Worm (Caenorhabditis elegans) whole organism, young adult: ENCODE results near the gene ZC443.3.

Source experiments
- B0019.2 ChIP-seq: fragments of 200-800 bp; sonication (Bioruptor generic); conservative IDR thresholded peaks from 2 replicates; pipeline ENCODE4 v1.3.6; 2022; ENCODE audit warnings: missing genetic modification reagents, missing genetic modification characterization, missing compliant biosample characterization
- B0261.1 ChIP-seq: sonication (generic microtip); optimal IDR thresholded peaks from 2 replicates; lab custom pipeline; 2016; ENCODE audit warnings: mild to moderate bottlenecking, missing genetic modification characterization, moderate library complexity, missing compliant biosample characterization
- B0336.3 ChIP-seq: fragments of 200-800 bp; sonication (Bioruptor generic); IDR thresholded peaks from 2 replicates; pipeline ENCODE4 v1.3.6; 2022; ENCODE audit warnings: missing genetic modification characterization, missing compliant biosample characterization
- F22D6.2 ChIP-seq: sonication (generic microtip); optimal IDR thresholded peaks from 2 replicates; lab custom pipeline; 2016; ENCODE audit warnings: mild to moderate bottlenecking, missing genetic modification characterization, missing compliant biosample characterization
- F23B12.7 ChIP-seq: sonication (generic microtip); optimal IDR thresholded peaks from 2 replicates; lab custom pipeline; 2017; ENCODE audit warnings: missing genetic modification characterization, mild to moderate bottlenecking, missing compliant biosample characterization, antibody characterized with exemption, moderate library complexity; ENCODE audit not compliant: insufficient read depth
- F33H1.4 ChIP-seq: fragments of 200-800 bp; sonication (Bioruptor generic); IDR thresholded peaks from 2 replicates; pipeline ENCODE4 v1.3.6; 2022; ENCODE audit warnings: missing genetic modification reagents, missing genetic modification characterization, missing compliant biosample characterization
- F49E8.2 ChIP-seq: sonication (generic microtip); optimal IDR thresholded peaks from 3 replicates; lab custom pipeline; 2017; ENCODE audit warnings: missing genetic modification characterization, mild to moderate bottlenecking, missing compliant biosample characterization, antibody characterized with exemption, moderate library complexity; ENCODE audit not compliant: insufficient read depth
- F57A8.1 ChIP-seq: fragments of 200-800 bp; sonication (Bioruptor generic); optimal IDR thresholded peaks from 2 replicates; lab custom pipeline; 2018; ENCODE audit warnings: mild to moderate bottlenecking, missing genetic modification characterization, moderate library complexity, missing compliant biosample characterization
- K12H6.12 ChIP-seq: fragments of 200-800 bp; sonication (Bioruptor generic); optimal IDR thresholded peaks from 2 replicates; lab custom pipeline; 2018; ENCODE audit warnings: mild to moderate bottlenecking, missing genetic modification characterization, missing compliant biosample characterization
- Y95B8A.8 ChIP-seq: fragments of 200-800 bp; sonication (Bioruptor generic); IDR thresholded peaks from 2 replicates; pipeline ENCODE4 v1.3.6; 2022; ENCODE audit warnings: missing genetic modification reagents, missing genetic modification characterization, missing compliant biosample characterization
- ZK185.1 ChIP-seq: sonication (generic microtip); optimal IDR thresholded peaks from 2 replicates; lab custom pipeline; 2016; ENCODE audit warnings: mild to moderate bottlenecking, missing genetic modification characterization, missing compliant biosample characterization; ENCODE audit not compliant: poor library complexity, severe bottlenecking
- ama-1 ChIP-seq, 3 experiments: fragments of 150-350 bp in 1 of 3; sonication (generic microtip) in 2 of 3; optimal IDR thresholded peaks; 2 replicates each; lab custom pipeline; 2014 to 2018; ENCODE audit warnings: missing biosample characterization in 2 of 3, missing genetic modification characterization in 2 of 3, missing genetic modification reagents in 2 of 3
- athp-1 ChIP-seq: sonication (generic microtip); optimal IDR thresholded peaks from 2 replicates; lab custom pipeline; 2017; ENCODE audit warnings: mild to moderate bottlenecking, missing genetic modification characterization, missing compliant biosample characterization
- attf-5 ChIP-seq: fragments of 200-800 bp; sonication (Bioruptor generic); optimal IDR thresholded peaks from 2 replicates; lab custom pipeline; 2018; ENCODE audit warnings: mild to moderate bottlenecking, missing genetic modification characterization, missing compliant biosample characterization
- bed-1 ChIP-seq: fragments of 200-800 bp; sonication (Bioruptor generic); IDR thresholded peaks from 2 replicates; pipeline ENCODE4 v1.3.6; 2022; ENCODE audit warnings: missing genetic modification reagents, missing genetic modification characterization, missing compliant biosample characterization
- cebp-1 ChIP-seq, 2 experiments: fragments of 200-800 bp in 1 of 2; sonication (Bioruptor generic) in 1 of 2; sonication (generic microtip) in 1 of 2; IDR thresholded peaks in 1 of 2; optimal IDR thresholded peaks in 1 of 2; 2 replicates each; pipeline versions ENCODE4 v1.3.6 to Lab custom; 2017 to 2022; ENCODE audit warnings: missing compliant biosample characterization in 2 of 2, missing genetic modification characterization in 2 of 2, mild to moderate bottlenecking in 1 of 2, missing genetic modification reagents in 1 of 2, moderate library complexity in 1 of 2
- cebp-2 ChIP-seq: fragments of 200-800 bp; sonication (Bioruptor generic); IDR thresholded peaks from 2 replicates; pipeline ENCODE4 v1.3.6; 2022; ENCODE audit warnings: missing genetic modification characterization, missing compliant biosample characterization
- ceh-100 ChIP-seq: fragments of 200-800 bp; sonication (Bioruptor generic); IDR thresholded peaks from 2 replicates; pipeline ENCODE4 v1.3.6; 2022; ENCODE audit warnings: missing genetic modification reagents, missing genetic modification characterization, missing compliant biosample characterization
- ceh-27 ChIP-seq: fragments of 200-800 bp; sonication (Bioruptor generic); optimal IDR thresholded peaks from 2 replicates; lab custom pipeline; 2018; ENCODE audit warnings: mild to moderate bottlenecking, missing genetic modification characterization, moderate library complexity, missing compliant biosample characterization
- dox-1 ChIP-seq: fragments of 200-800 bp; sonication (Bioruptor generic); IDR thresholded peaks from 2 replicates; pipeline ENCODE4 v1.3.6; 2022; ENCODE audit warnings: missing genetic modification reagents, missing genetic modification characterization, missing compliant biosample characterization
- dpl-1 ChIP-seq: fragments of 150-350 bp; optimal IDR thresholded peaks from 2 replicates; lab custom pipeline; 2014; ENCODE audit warnings: missing biosample characterization, missing genetic modification reagents, missing genetic modification characterization
- egl-18 ChIP-seq: fragments of 200-800 bp; sonication (Bioruptor generic); IDR thresholded peaks from 2 replicates; pipeline ENCODE4 v1.3.6; 2022; ENCODE audit warnings: missing genetic modification reagents, missing genetic modification characterization, missing compliant biosample characterization
- egl-44 ChIP-seq: fragments of 200-800 bp; sonication (Bioruptor generic); IDR thresholded peaks from 2 replicates; pipeline ENCODE4 v1.3.6; 2022; ENCODE audit warnings: missing genetic modification reagents, missing genetic modification characterization, missing compliant biosample characterization
- fkh-3 ChIP-seq: sonication (generic microtip); optimal IDR thresholded peaks from 2 replicates; lab custom pipeline; 2016; ENCODE audit warnings: mild to moderate bottlenecking, missing genetic modification characterization, missing compliant biosample characterization
- him-1 ChIP-seq: sonication (generic microtip); optimal IDR thresholded peaks from 2 replicates; lab custom pipeline; 2016; ENCODE audit warnings: missing genotype, missing genetic modification reagents, missing genetic modification characterization, missing compliant biosample characterization
- hsf-1 ChIP-seq: fragments of 200-800 bp; sonication (Bioruptor generic); IDR thresholded peaks from 2 replicates; pipeline ENCODE4 v1.3.6; 2022; ENCODE audit warnings: missing genetic modification reagents, missing genetic modification characterization, missing compliant biosample characterization
- lin-26 ChIP-seq: fragments of 200-800 bp; sonication (Bioruptor generic); IDR thresholded peaks from 2 replicates; pipeline ENCODE4 v1.3.6; 2022; ENCODE audit warnings: missing genetic modification reagents, missing genetic modification characterization, missing compliant biosample characterization
- lin-40 ChIP-seq: sonication (generic microtip); optimal IDR thresholded peaks from 2 replicates; lab custom pipeline; 2016; ENCODE audit warnings: missing genetic modification characterization, mild to moderate bottlenecking, missing compliant biosample characterization, missing genotype, missing genetic modification reagents
- lsy-27 ChIP-seq: sonication (generic microtip); optimal IDR thresholded peaks from 2 replicates; lab custom pipeline; 2017; ENCODE audit warnings: missing genetic modification characterization, mild to moderate bottlenecking, missing compliant biosample characterization, antibody characterized with exemption, missing genotype, borderline replicate concordance; ENCODE audit not compliant: insufficient read depth
- madf-10 ChIP-seq: sonication (generic microtip); optimal IDR thresholded peaks from 2 replicates; lab custom pipeline; 2016; ENCODE audit warnings: mild to moderate bottlenecking, missing genetic modification characterization, missing compliant biosample characterization
- madf-6 ChIP-seq: fragments of 200-800 bp; sonication (Bioruptor generic); IDR thresholded peaks from 2 replicates; pipeline ENCODE4 v1.3.6; 2022; ENCODE audit warnings: missing genetic modification reagents, missing genetic modification characterization, missing compliant biosample characterization
- mcd-1 ChIP-seq: fragments of 200-800 bp; sonication (Bioruptor generic); IDR thresholded peaks from 2 replicates; pipeline ENCODE4 v1.3.6; 2022; ENCODE audit warnings: missing genetic modification reagents, missing genetic modification characterization, missing compliant biosample characterization
- nfya-2 ChIP-seq: fragments of 200-800 bp; sonication (Bioruptor generic); IDR thresholded peaks from 2 replicates; pipeline ENCODE4 v1.3.6; 2022; ENCODE audit warnings: missing genetic modification reagents, missing genetic modification characterization, missing compliant biosample characterization
- nhr-120 ChIP-seq: fragments of 200-800 bp; sonication (Bioruptor generic); IDR thresholded peaks from 2 replicates; pipeline ENCODE4 v1.3.6; 2022; ENCODE audit warnings: missing genetic modification characterization, missing compliant biosample characterization
- nhr-179 ChIP-seq: sonication (generic microtip); optimal IDR thresholded peaks from 2 replicates; lab custom pipeline; 2016; ENCODE audit warnings: mild to moderate bottlenecking, missing genetic modification characterization, missing compliant biosample characterization
- nhr-80 ChIP-seq: sonication (generic microtip); optimal IDR thresholded peaks from 2 replicates; lab custom pipeline; 2016; ENCODE audit warnings: missing genetic modification characterization, missing compliant biosample characterization
- pbrm-1 ChIP-seq: fragments of 200-800 bp; sonication (Bioruptor generic); IDR thresholded peaks from 2 replicates; pipeline ENCODE4 v1.3.6; 2022; ENCODE audit warnings: missing genetic modification reagents, missing genetic modification characterization, missing compliant biosample characterization
- rcor-1 ChIP-seq: fragments of 200-800 bp; sonication (Bioruptor generic); IDR thresholded peaks from 2 replicates; pipeline ENCODE4 v1.3.6; 2022; ENCODE audit warnings: missing genetic modification reagents, missing genetic modification characterization, missing compliant biosample characterization
- rec-8 ChIP-seq, 2 experiments: sonication (generic microtip); optimal IDR thresholded peaks; 2 replicates each; lab custom pipeline; 2016; ENCODE audit warnings: mild to moderate bottlenecking in 2 of 2, missing genetic modification characterization in 2 of 2, missing genetic modification reagents in 2 of 2, missing genotype in 2 of 2, missing biosample characterization in 1 of 2, missing compliant biosample characterization in 1 of 2, moderate library complexity in 1 of 2
- sdz-38 ChIP-seq: sonication (generic microtip); optimal IDR thresholded peaks from 2 replicates; lab custom pipeline; 2016; ENCODE audit warnings: missing genotype, missing genetic modification characterization, missing compliant biosample characterization
- unc-62 ChIP-seq: fragments of 150-350 bp; optimal IDR thresholded peaks from 2 replicates; lab custom pipeline; 2014; ENCODE audit warnings: missing biosample characterization, missing genetic modification reagents, missing genetic modification characterization
- ztf-22 ChIP-seq: fragments of 200-800 bp; sonication (Bioruptor generic); optimal IDR thresholded peaks from 2 replicates; lab custom pipeline; 2018; ENCODE audit warnings: mild to moderate bottlenecking, missing genetic modification characterization, moderate library complexity, missing compliant biosample characterization
- ztf-28 ChIP-seq: fragments of 200-800 bp; sonication (Bioruptor generic); IDR thresholded peaks from 2 replicates; pipeline ENCODE4 v1.3.6; 2022; ENCODE audit warnings: missing genetic modification reagents, missing genetic modification characterization, missing compliant biosample characterization
- ztf-3 ChIP-seq: fragments of 200-800 bp; sonication (Bioruptor generic); optimal IDR thresholded peaks from 2 replicates; lab custom pipeline; 2018; ENCODE audit warnings: mild to moderate bottlenecking, missing genetic modification characterization, missing compliant biosample characterization
- ztf-6 ChIP-seq: fragments of 200-800 bp; sonication (Bioruptor generic); IDR thresholded peaks from 2 replicates; pipeline ENCODE4 v1.3.6; 2022; ENCODE audit warnings: missing genetic modification reagents, missing genetic modification characterization, missing compliant biosample characterization

The ZC443.3 gene

DNA sequence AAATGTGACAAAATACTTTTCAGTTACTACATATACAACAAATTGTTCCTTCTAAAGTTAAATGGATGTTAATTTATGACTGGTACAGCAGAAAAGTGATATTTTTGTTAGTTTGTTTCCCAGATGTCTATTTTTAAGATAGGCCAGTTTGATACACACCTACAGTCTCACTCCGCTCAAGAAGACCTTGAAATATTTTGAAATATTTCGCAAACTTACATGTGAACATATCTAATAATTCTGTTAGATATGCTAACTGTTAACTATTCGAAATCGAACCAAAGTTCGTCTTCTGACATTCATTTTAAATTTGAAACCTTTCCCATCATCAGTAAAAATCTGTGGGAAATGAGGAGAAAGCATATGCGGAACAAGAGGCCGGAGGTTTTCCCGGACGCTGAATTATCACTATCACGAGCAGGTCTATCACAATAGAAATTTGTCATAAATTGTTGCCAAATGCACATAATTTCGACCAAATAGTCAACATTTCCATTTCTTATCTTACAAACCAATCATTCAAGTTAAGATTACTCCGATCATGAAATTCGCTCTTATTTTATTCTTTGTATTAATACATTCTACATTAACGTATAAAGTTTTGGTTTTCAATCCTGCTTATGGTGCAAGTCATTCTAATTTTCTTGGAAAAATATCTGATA, 6.0 kb upstream of the ZC443.3 start, which contains the start of the genes ZC443.4 and ugt-18:
ZC443.4 (minus strand) TSS at position 95 of the 662 bp plus-strand sequence.
ugt-18 (plus strand) TSS at position 469 of the 662 bp plus-strand sequence.
- TF ChIP-seq B0019.2 (GFP tag; lab: Robert Waterston, UW): no peak
- peak; percentile 5 for TF ChIP-seq nhr-80 (tag; lab: Kevin White, UChicago)

DNA sequence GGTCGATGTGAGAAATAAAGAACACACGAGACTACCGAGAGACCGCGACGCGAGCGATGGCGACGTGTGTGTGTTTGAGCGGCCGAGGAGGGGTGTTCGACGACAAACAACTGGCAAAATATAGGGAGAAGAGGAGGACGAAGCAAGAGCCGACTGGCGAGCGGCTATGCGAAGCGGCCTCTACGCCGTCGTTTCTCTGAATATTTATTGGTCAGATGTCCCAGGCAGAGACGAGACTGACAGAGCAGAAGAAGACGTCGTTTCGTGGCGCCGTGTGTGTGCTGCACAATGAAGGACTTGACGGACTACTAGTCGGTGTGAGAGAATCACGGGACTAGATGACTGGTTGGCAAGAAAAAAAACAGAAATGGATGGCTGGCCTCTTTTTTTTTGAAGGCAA, 5.2 kb upstream of the ZC443.3 start:
- TF ChIP-seq K12H6.12 (peak; percentile 64), rec-8 (tag; optimal IDR thresholded peaks at IDR 0.05; lab: Kevin White, UChicago) (no peak), fkh-3 (tag; lab: Kevin White, UChicago) (no peak), madf-10 (tag; lab: Kevin White, UChicago) (peak; percentile 71), B0261.1 (tag; lab: Kevin White, UChicago) (no peak), F22D6.2 (tag; lab: Kevin White, UChicago) (no peak), nhr-179 (no peak), unc-62 (GFP tag; lab: Kevin White, UChicago) (no peak), sdz-38 (tag; lab: Kevin White, UChicago) (no peak), F23B12.7 (tag; lab: Kevin White, UChicago) (no peak), ceh-27 (GFP tag; lab: Kevin White, UChicago) (no peak), dpl-1 (no peak), ztf-22 (GFP tag; lab: Kevin White, UChicago) (no peak), Y95B8A.8 (GFP tag; lab: Robert Waterston, UW) (no peak), lin-26 (no peak), dox-1 (GFP tag; lab: Robert Waterston, UW) (0 out of 2 replicates have a peak, but pooled peaks have one; percentile 39), lin-40 (no peak), lsy-27 (tag; lab: Kevin White, UChicago) (no peak), B0336.3 (no peak), ztf-28 (GFP tag; lab: Robert Waterston, UW) (no peak), bed-1 (GFP tag; lab: Robert Waterston, UW) (no peak), F57A8.1 (GFP tag; lab: Kevin White, UChicago) (no peak), ztf-6 (GFP tag; lab: Robert Waterston, UW) (no peak), F49E8.2 (no peak), madf-6 (GFP tag; lab: Robert Waterston, UW) (no peak), nhr-120 (GFP tag; lab: Robert Waterston, UW) (no peak), cebp-2 (GFP tag; lab: Robert Waterston, UW) (no peak), athp-1 (tag; lab: Kevin White, UChicago) (no peak), cebp-1 (GFP tag; IDR thresholded peaks at IDR 0.05; lab: Robert Waterston, UW) (0 out of 2 replicates have a peak, but pooled peaks have one; percentile 13), cebp-1 (tag; optimal IDR thresholded peaks at IDR 0.05; lab: Kevin White, UChicago) (peak; percentile 52), ztf-3 (GFP tag; lab: Kevin White, UChicago) (no peak), F33H1.4 (no peak), ZK185.1 (no peak), egl-44 (GFP tag; lab: Robert Waterston, UW) (no peak), egl-18 (GFP tag; lab: Robert Waterston, UW) (no peak), attf-5 (GFP tag; lab: Kevin White, UChicago) (peak; percentile 50), pbrm-1 (GFP tag; lab: Robert Waterston, UW) (peak; percentile 57; the same call in 1 of the 2 replicates), rcor-1 (no peak), ceh-100 (GFP tag; lab: Robert Waterston, UW) (no peak), ama-1 (optimal IDR thresholded peaks at IDR 0.05; lab: Kevin White, UChicago) (no peak), ama-1 (GFP tag; optimal IDR thresholded peaks at IDR 0.05; lab: Kevin White, UChicago) (no peak), nfya-2 (no peak), him-1 (tag; lab: Kevin White, UChicago) (no peak), mcd-1 (GFP tag; lab: Robert Waterston, UW) (no peak), hsf-1 (GFP tag; lab: Robert Waterston, UW) (no peak)
